Fruit fly (Drosophila melanogaster) whole organism, adult: Measurements from ENCODE around the gene Spc25.

Experiments used
- CG11617 ChIP-seq: fragments of 200-800 bp; sonication (Bioruptor generic); optimal IDR thresholded peaks from 2 replicates; lab custom pipeline; 2017; ENCODE audit warnings: mild to moderate bottlenecking, missing biosample characterization, missing genetic modification reagents, missing genetic modification characterization
- CG12768 ChIP-seq: fragments of 200-800 bp; sonication (Bioruptor generic); optimal IDR thresholded peaks from 2 replicates; lab custom pipeline; 2017; ENCODE audit warnings: missing biosample characterization, missing genetic modification characterization, mild to moderate bottlenecking, moderate library complexity, missing genetic modification reagents
- CG14711 ChIP-seq: fragments of 200-800 bp; sonication (Bioruptor generic); optimal IDR thresholded peaks from 2 replicates; lab custom pipeline; 2018; ENCODE audit warnings: missing biosample characterization, mild to moderate bottlenecking, missing genetic modification characterization, moderate library complexity
- CG1620 ChIP-seq: fragments of 200-800 bp; sonication (Bioruptor generic); optimal IDR thresholded peaks from 2 replicates; lab custom pipeline; 2016; ENCODE audit warnings: missing biosample characterization, missing genetic modification characterization
- CG33017 ChIP-seq: fragments of 200-800 bp; sonication (Bioruptor generic); optimal IDR thresholded peaks from 2 replicates; lab custom pipeline; 2018; ENCODE audit warnings: missing biosample characterization, mild to moderate bottlenecking, missing genetic modification characterization, moderate library complexity
- CG5204 ChIP-seq: fragments of 200-800 bp; sonication (Bioruptor generic); optimal IDR thresholded peaks from 2 replicates; lab custom pipeline; 2016; ENCODE audit warnings: missing biosample characterization, missing genetic modification characterization
- CG7045 ChIP-seq: fragments of 200-800 bp; sonication (Bioruptor generic); optimal IDR thresholded peaks from 2 replicates; lab custom pipeline; 2017; ENCODE audit warnings: missing biosample characterization, mild to moderate bottlenecking, missing genetic modification characterization
- CG7101 ChIP-seq: fragments of 200-800 bp; sonication (Bioruptor generic); optimal IDR thresholded peaks from 2 replicates; lab custom pipeline; 2018; ENCODE audit warnings: missing biosample characterization, mild to moderate bottlenecking, missing genetic modification characterization, moderate library complexity
- Clk ChIP-seq: fragments of 200-800 bp; sonication (Bioruptor generic); optimal IDR thresholded peaks from 2 replicates; lab custom pipeline; 2017; ENCODE audit warnings: missing biosample characterization, missing genetic modification characterization
- Crg-1 ChIP-seq: fragments of 200-800 bp; sonication (Bioruptor generic); optimal IDR thresholded peaks from 2 replicates; lab custom pipeline; 2016; ENCODE audit warnings: missing biosample characterization, missing genetic modification characterization
- Hr96 ChIP-seq: fragments of 200-800 bp; sonication (Bioruptor generic); optimal IDR thresholded peaks from 2 replicates; lab custom pipeline; 2016; ENCODE audit warnings: missing biosample characterization, missing genetic modification characterization
- Mnt ChIP-seq: fragments of 200-800 bp; sonication (Bioruptor generic); optimal IDR thresholded peaks from 2 replicates; lab custom pipeline; 2016; ENCODE audit warnings: missing biosample characterization, mild to moderate bottlenecking, missing genetic modification characterization
- bab1 ChIP-seq: fragments of 200-800 bp; sonication (Bioruptor generic); optimal IDR thresholded peaks from 3 replicates; lab custom pipeline; 2019; ENCODE audit warnings: missing biosample characterization, mild to moderate bottlenecking, missing genetic modification characterization, moderate library complexity
- cic ChIP-seq: fragments of 200-800 bp; sonication (Bioruptor generic); optimal IDR thresholded peaks from 2 replicates; lab custom pipeline; 2017; ENCODE audit warnings: missing biosample characterization, mild to moderate bottlenecking, missing genetic modification characterization, moderate library complexity
- cnc ChIP-seq, 2 experiments: fragments of >200 bp; optimal IDR thresholded peaks; 2 replicates each; lab custom pipeline; 2017
- kay ChIP-seq: fragments of 200-800 bp; sonication (Bioruptor generic); peaks from one replicate; lab custom pipeline; 2016; ENCODE audit warnings: missing biosample characterization, missing genetic modification characterization, borderline replicate concordance
- ovo ChIP-seq: fragments of 200-800 bp; sonication (Bioruptor generic); optimal IDR thresholded peaks from 2 replicates; lab custom pipeline; 2016; ENCODE audit warnings: missing biosample characterization, missing genetic modification characterization
- pad ChIP-seq: fragments of 200-800 bp; sonication (Bioruptor generic); optimal IDR thresholded peaks from 3 replicates; lab custom pipeline; 2017; ENCODE audit warnings: missing biosample characterization, missing genetic modification characterization, mild to moderate bottlenecking, moderate library complexity, missing genetic modification reagents
- tj ChIP-seq: fragments of 200-800 bp; sonication (Bioruptor generic); optimal IDR thresholded peaks from 3 replicates; lab custom pipeline; 2017; ENCODE audit warnings: missing biosample characterization, mild to moderate bottlenecking, missing genetic modification characterization, moderate library complexity
- toe ChIP-seq: fragments of 200-800 bp; sonication (Bioruptor generic); optimal IDR thresholded peaks from 2 replicates; lab custom pipeline; 2016; ENCODE audit warnings: missing biosample characterization, missing genetic modification characterization

Gene Spc25

dm6 chr3R:12988411-12988810 is 26.9 kb downstream of the Spc25 start, which contains the start of gene CG14383:
TSS of gene CG14383 (minus strand) at chr3R:12988511.
- no peak for TF ChIP-seq cic (GFP tag; lab: Kevin White, UChicago)
- TF ChIP-seq pad (GFP tag; lab: Kevin White, UChicago) = no peak
- no peak for TF ChIP-seq CG7101
- no peak for TF ChIP-seq ovo (GFP tag; lab: Kevin White, UChicago)
- TF ChIP-seq bab1 = no peak

dm6 chr3R:12993018-12993417 is 31.5 kb downstream of the Spc25 start, which contains the start of gene yellow-f:
TSS of gene yellow-f (minus strand) at chr3R:12993201.
- TF ChIP-seq CG14711 (tag; lab: Kevin White, UChicago) = no peak
- no peak for TF ChIP-seq CG11617 (GFP tag; lab: Kevin White, UChicago)
- no peak for TF ChIP-seq cnc (optimal IDR thresholded peaks at IDR 0.05; lab: Kevin White, UChicago)
- no peak for TF ChIP-seq tj (GFP tag; lab: Kevin White, UChicago)
- TF ChIP-seq Hr96 (GFP tag; lab: Kevin White, UChicago) = no peak
- TF ChIP-seq Clk (GFP tag; lab: Kevin White, UChicago) = no peak
- no peak for TF ChIP-seq CG33017
- no peak for TF ChIP-seq cic (GFP tag; lab: Kevin White, UChicago)
- no peak for TF ChIP-seq pad (GFP tag; lab: Kevin White, UChicago)
- TF ChIP-seq toe = no peak
- TF ChIP-seq CG7101 = no peak
- no peak for TF ChIP-seq bab1
- TF ChIP-seq kay = no peak

- TF ChIP-seq Hr96 (GFP tag; lab: Kevin White, UChicago) = no peak
- TF ChIP-seq CG1620 = no peak
- no peak for TF ChIP-seq pad (GFP tag; lab: Kevin White, UChicago)
- no peak for TF ChIP-seq ovo (GFP tag; lab: Kevin White, UChicago)
- no peak for TF ChIP-seq bab1
Observed at dm6 chr3R:12995047-12995446, 33.5 kb downstream of the Spc25 start, which contains the start of gene yellow-f2. TSS of gene yellow-f2 (minus strand) at chr3R:12995147.

dm6 chr3R:12995522-12995921 is 34.0 kb downstream of the Spc25 start, which contains the start of gene CG7488:
TSS of gene CG7488 (plus strand) at chr3R:12995620.
- peak; percentile 44 for TF ChIP-seq bab1
- no peak for TF ChIP-seq Mnt (GFP tag; lab: Kevin White, UChicago)

dm6 chr3R:12997550-12998233 is 36.1 kb downstream of the Spc25 start, which contains the start of the genes CG17327, CG44194 and CG7518:
TSS of gene CG17327 (minus strand) at chr3R:12997726.
TSS of gene CG44194 (minus strand) at chr3R:12997726.
TSS of gene CG7518 (plus strand) at chr3R:12998089.
- TF ChIP-seq cic (GFP tag; lab: Kevin White, UChicago) (peak; percentile 14), Hr96 (GFP tag; lab: Kevin White, UChicago) (peak; percentile 52), CG14711 (tag; lab: Kevin White, UChicago) (peak; percentile 84), tj (GFP tag; lab: Kevin White, UChicago) (peak; percentile 17), cnc (optimal IDR thresholded peaks at IDR 0.05; lab: Kevin White, UChicago) (no peak), Clk (GFP tag; lab: Kevin White, UChicago) (no peak), CG11617 (GFP tag; lab: Kevin White, UChicago) (peak; percentile 34), CG5204 (GFP tag; lab: Kevin White, UChicago) (no peak), Mnt (GFP tag; lab: Kevin White, UChicago) (peak; percentile 56), CG1620 (no peak), toe (peak; percentile 27), CG12768 (no peak), CG7101 (no peak), ovo (GFP tag; lab: Kevin White, UChicago) (no peak), Crg-1 (no peak), pad (GFP tag; lab: Kevin White, UChicago) (no peak), CG33017 (no peak), bab1 (peak; percentile 5), kay (no peak), CG7045 (GFP tag; lab: Kevin White, UChicago) (no peak)

- no peak for TF ChIP-seq Hr96 (GFP tag; lab: Kevin White, UChicago)
Observed at dm6 chr3R:12998234-12998591, 36.7 kb downstream of the Spc25 start.

- TF ChIP-seq ovo (GFP tag; lab: Kevin White, UChicago) = no peak
- TF ChIP-seq Hr96 (GFP tag; lab: Kevin White, UChicago) = no peak
- no peak for TF ChIP-seq CG14711 (tag; lab: Kevin White, UChicago)
- TF ChIP-seq Crg-1 = no peak
- no peak for TF ChIP-seq cic (GFP tag; lab: Kevin White, UChicago)
- TF ChIP-seq CG7101 = no peak
- no peak for TF ChIP-seq pad (GFP tag; lab: Kevin White, UChicago)
- TF ChIP-seq tj (GFP tag; lab: Kevin White, UChicago) = no peak
- no peak for TF ChIP-seq Clk (GFP tag; lab: Kevin White, UChicago)
- TF ChIP-seq bab1 = no peak
Observed at dm6 chr3R:13009595-13009994, 48.0 kb downstream of the Spc25 start, which contains the start of gene CG11656. TSS of gene CG11656 (plus strand) at chr3R:13009895.
